Fruit fly (Drosophila melanogaster): ENCODE data around the gene MME1.

The MME1 gene

DNA sequence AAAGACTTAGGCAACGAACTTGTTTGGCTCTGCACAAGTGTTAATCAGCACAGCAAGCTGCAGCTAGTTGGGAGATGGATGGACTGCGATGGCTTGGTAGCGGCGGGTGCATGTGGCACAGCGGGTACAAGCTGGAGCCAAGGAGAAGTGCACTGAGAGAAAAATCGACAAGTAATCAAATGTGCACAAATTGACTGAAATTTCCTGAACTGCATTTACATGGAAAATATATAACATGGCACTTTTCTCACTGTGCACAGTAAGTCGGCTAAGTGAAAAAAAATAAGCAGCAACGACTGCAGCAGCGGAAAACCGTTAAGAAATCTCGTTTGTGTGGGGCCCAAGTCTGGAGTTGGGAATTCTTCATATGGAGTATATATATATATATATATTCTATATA, 36.2 kb upstream of the MME1 start:
- peak; percentile 32; the same call in 1 of the 2 replicates for TF ChIP-seq Xrp1 (GFP tag; IDR thresholded peaks at IDR 0.05)
- peak; percentile 63 for TF ChIP-seq nom (GFP tag; optimal IDR thresholded peaks at IDR 0.05)
- no peak for TF ChIP-seq hkb (optimal IDR thresholded peaks at IDR 0.05)
- TF ChIP-seq hkb (GFP tag; IDR thresholded peaks at IDR 0.05) = 0 out of 2 replicates have a peak, but pooled peaks have one; percentile 16
- peak; percentile 8 for TF ChIP-seq zf30C (GFP tag; optimal IDR thresholded peaks at IDR 0.05)
- TF ChIP-seq Doc2 (GFP tag; IDR thresholded peaks at IDR 0.05) = no peak
- peak; percentile 25; the same call in 1 of the 3 replicates for TF ChIP-seq row (GFP tag; IDR thresholded peaks at IDR 0.05)
- TF ChIP-seq H2.0 (GFP tag; IDR thresholded peaks at IDR 0.05) = 0 out of 2 replicates have a peak, but pooled peaks have one; percentile 6
- TF ChIP-seq CG17328 (GFP tag; IDR thresholded peaks at IDR 0.05) = peak; percentile 6; the same call in 1 of the 2 replicates
- TF ChIP-seq Sox102F (GFP tag; optimal IDR thresholded peaks at IDR 0.05) = peak; percentile 29
- 0 out of 2 replicates have a peak, but pooled peaks have one; percentile 31 for TF ChIP-seq chm (GFP tag; IDR thresholded peaks at IDR 0.05)
- TF ChIP-seq Blimp-1 (GFP tag; optimal IDR thresholded peaks at IDR 0.05) = peak; percentile 2
- TF ChIP-seq CG10366 (GFP tag; IDR thresholded peaks at IDR 0.05) = no peak
- no peak for TF ChIP-seq HmgD (GFP tag; optimal IDR thresholded peaks at IDR 0.05)
- 0 out of 2 replicates have a peak, but pooled peaks have one; percentile 8 for TF ChIP-seq lmd (GFP tag; IDR thresholded peaks at IDR 0.05)
- TF ChIP-seq Ptx1 (GFP tag; IDR thresholded peaks at IDR 0.05) = peak; percentile 34; the same call in 1 of the 2 replicates
- TF ChIP-seq Opbp (GFP tag; IDR thresholded peaks at IDR 0.05; ENCODE audit: partially characterized antibody) = no peak
- peak; percentile 88 for TF ChIP-seq sens (GFP tag)
- TF ChIP-seq schlank (tag; optimal IDR thresholded peaks at IDR 0.05) = no peak
- TF ChIP-seq CG4360 (GFP tag; IDR thresholded peaks at IDR 0.05) = no peak
- no peak for TF ChIP-seq ap (GFP tag; IDR thresholded peaks at IDR 0.05)
- TF ChIP-seq unpg (GFP tag; optimal IDR thresholded peaks at IDR 0.05) = peak; percentile 4
- TF ChIP-seq NFAT (GFP tag; IDR thresholded peaks at IDR 0.05) = no peak
- TF ChIP-seq CG32772 (GFP tag; IDR thresholded peaks at IDR 0.05) = no peak
- TF ChIP-seq fd3F (GFP tag; optimal IDR thresholded peaks at IDR 0.05) = no peak
- no peak for TF ChIP-seq Atf3 (GFP tag; optimal IDR thresholded peaks at IDR 0.05)
- peak; percentile 75; the same call in 1 of the 3 replicates for TF ChIP-seq otp (GFP tag; IDR thresholded peaks at IDR 0.05)
- no peak for TF ChIP-seq vfl (GFP tag; optimal IDR thresholded peaks at IDR 0.05)
- no peak for TF ChIP-seq gcm2 (GFP tag; optimal IDR thresholded peaks at IDR 0.05)
- TF ChIP-seq Trl (optimal IDR thresholded peaks at IDR 0.05) = no peak
- TF ChIP-seq Trl (GFP tag; optimal IDR thresholded peaks at IDR 0.05) = no peak
- TF ChIP-seq vvl (GFP tag; IDR thresholded peaks at IDR 0.05) = peak; percentile 45; the same call in 1 of the 2 replicates
- no peak for TF ChIP-seq Hand (GFP tag; optimal IDR thresholded peaks at IDR 0.05)
- TF ChIP-seq ttk (GFP tag; IDR thresholded peaks at IDR 0.05) = peak; percentile 32; the same call in 1 of the 2 replicates
- TF ChIP-seq CG18262 (tag; optimal IDR thresholded peaks at IDR 0.05) = no peak
- peak; percentile 5 for TF ChIP-seq CG10979 (tag; optimal IDR thresholded peaks at IDR 0.05)
- peak; percentile 27 for TF ChIP-seq Xbp1 (GFP tag; optimal IDR thresholded peaks at IDR 0.05)
- TF ChIP-seq sens-2 (GFP tag; IDR thresholded peaks at IDR 0.05) = 0 out of 2 replicates have a peak, but pooled peaks have one; percentile 13
- TF ChIP-seq GATAe (GFP tag; conservative IDR thresholded peaks at IDR 0.05) = no peak
- TF ChIP-seq dmrt99B (tag; optimal IDR thresholded peaks at IDR 0.05) = peak; percentile 19
- TF ChIP-seq az2 (GFP tag; optimal IDR thresholded peaks at IDR 0.05) = no peak
- TF ChIP-seq sisA (GFP tag; IDR thresholded peaks at IDR 0.05) = peak; percentile 47
- TF ChIP-seq tap (tag; optimal IDR thresholded peaks at IDR 0.05) = no peak
- no peak for TF ChIP-seq ro (GFP tag; IDR thresholded peaks at IDR 0.05)
- 0 out of 2 replicates have a peak, but pooled peaks have one; percentile 56 for TF ChIP-seq CG11247 (GFP tag; IDR thresholded peaks at IDR 0.05)
- TF ChIP-seq bsh (GFP tag; optimal IDR thresholded peaks at IDR 0.05) = peak in 1 of 2 experiments; percentile 56
- TF ChIP-seq cato (GFP tag; optimal IDR thresholded peaks at IDR 0.05; ENCODE audit: borderline replicate concordance) = no peak
- TF ChIP-seq Drgx (GFP tag; IDR thresholded peaks at IDR 0.05) = peak; percentile 78
- no peak for TF ChIP-seq CG7745 (tag; optimal IDR thresholded peaks at IDR 0.05)
- no peak for TF ChIP-seq CG5953 (GFP tag; IDR thresholded peaks at IDR 0.05)
- no peak for TF ChIP-seq CG1603 (tag; optimal IDR thresholded peaks at IDR 0.05)
- TF ChIP-seq sd (tag; optimal IDR thresholded peaks at IDR 0.05) = no peak
